Worm (Caenorhabditis elegans): ENCODE data around the gene tag-273.

The tag-273 gene

DNA sequence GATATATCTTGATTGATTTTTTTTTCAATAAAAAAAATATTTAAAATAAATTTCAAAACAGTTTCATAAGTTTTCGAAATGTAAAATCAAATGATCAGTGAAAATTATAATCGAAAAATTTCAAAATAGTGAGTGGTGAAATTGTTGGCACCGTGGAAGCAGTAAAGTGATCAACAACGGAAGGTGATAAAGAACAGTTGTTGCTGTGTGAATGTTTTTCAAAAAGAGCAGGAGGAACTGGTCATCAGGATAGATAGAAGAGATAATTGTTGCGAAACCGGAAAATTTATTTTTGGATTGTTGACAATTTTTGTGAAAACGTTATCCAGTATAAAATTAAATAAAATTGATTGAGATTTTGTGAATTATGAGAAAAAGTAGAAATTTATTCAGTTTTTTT, 1.1 kb upstream of the tag-273 start:
- TF ChIP-seq W03F9.2 (tag; optimal IDR thresholded peaks at IDR 0.05) (no peak), him-1 (tag; optimal IDR thresholded peaks at IDR 0.05) (no peak), dao-5 (tag; optimal IDR thresholded peaks at IDR 0.05) (no peak)

- no peak for TF ChIP-seq W03F9.2 (tag; optimal IDR thresholded peaks at IDR 0.05)
- no peak for TF ChIP-seq him-1 (tag; optimal IDR thresholded peaks at IDR 0.05)
- no peak for TF ChIP-seq dao-5 (tag; optimal IDR thresholded peaks at IDR 0.05)
Measured at ce11 chrIV:14496494-14496893, 8.5 kb downstream of the tag-273 start.

ce11 chrIV:14495474-14495873, 9.5 kb downstream of the tag-273 start:
- TF ChIP-seq him-1 (tag; optimal IDR thresholded peaks at IDR 0.05) (no peak), W03F9.2 (tag; optimal IDR thresholded peaks at IDR 0.05) (no peak), dao-5 (tag; optimal IDR thresholded peaks at IDR 0.05) (no peak)

DNA sequence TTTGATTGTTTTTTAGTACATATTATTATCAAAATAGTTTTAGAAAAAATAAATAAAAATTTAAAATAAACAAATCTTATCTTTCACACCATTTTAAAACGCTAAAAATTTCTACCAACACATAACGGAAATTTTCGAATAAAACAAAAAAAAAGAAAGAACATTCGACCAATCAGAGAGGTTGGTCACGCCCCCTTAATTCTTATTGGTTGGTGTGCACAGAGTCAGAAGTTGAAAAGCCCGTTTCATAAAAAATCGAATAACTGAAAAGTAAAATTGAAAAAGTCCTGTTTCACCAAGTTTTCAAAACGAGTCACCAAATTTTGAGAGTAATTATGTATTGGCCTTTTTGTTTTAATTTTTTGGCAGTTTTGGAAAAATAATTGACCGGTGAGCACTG, 13.8 kb downstream of the tag-273 start:
- TF ChIP-seq him-1 (tag; optimal IDR thresholded peaks at IDR 0.05) (no peak), dao-5 (tag; optimal IDR thresholded peaks at IDR 0.05) (no peak), W03F9.2 (tag; optimal IDR thresholded peaks at IDR 0.05) (no peak)

ce11 chrIV:14483427-14483826, 21.5 kb downstream of the tag-273 start:
- TF ChIP-seq dao-5 (tag; optimal IDR thresholded peaks at IDR 0.05) (no peak), W03F9.2 (tag; optimal IDR thresholded peaks at IDR 0.05) (no peak), him-1 (tag; optimal IDR thresholded peaks at IDR 0.05) (no peak)

ce11 chrIV:14481984-14482383, 23.0 kb downstream of the tag-273 start, which contains the start of gene Y57G11A.4:
Y57G11A.4 (plus strand) TSS chrIV:14482284.
- no peak for TF ChIP-seq dao-5 (tag; optimal IDR thresholded peaks at IDR 0.05)
- no peak for TF ChIP-seq him-1 (tag; optimal IDR thresholded peaks at IDR 0.05)
- TF ChIP-seq W03F9.2 (tag; optimal IDR thresholded peaks at IDR 0.05): no peak

DNA sequence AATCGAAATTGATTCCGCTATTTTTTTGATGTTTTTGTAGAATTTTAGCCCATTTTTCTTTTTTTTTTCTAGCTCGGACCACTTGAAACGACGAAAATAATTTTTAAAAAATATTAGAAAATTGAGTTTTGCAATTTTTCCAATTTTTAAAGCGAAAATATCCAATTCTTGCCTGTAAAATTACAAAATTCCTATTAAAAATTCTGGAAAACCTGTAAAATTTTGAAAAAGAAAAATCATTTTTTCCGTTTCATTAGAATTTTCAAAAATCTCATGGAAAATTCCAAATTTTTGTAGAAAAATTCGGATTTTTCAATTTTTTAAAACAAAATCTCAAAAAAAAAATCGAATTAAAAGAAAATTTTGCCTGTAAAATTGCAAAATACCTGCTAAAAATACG, 36.0 kb downstream of the tag-273 start:
- no peak for TF ChIP-seq dao-5 (tag; optimal IDR thresholded peaks at IDR 0.05)
- no peak for TF ChIP-seq W03F9.2 (tag; optimal IDR thresholded peaks at IDR 0.05)
- no peak for TF ChIP-seq him-1 (tag; optimal IDR thresholded peaks at IDR 0.05)

DNA sequence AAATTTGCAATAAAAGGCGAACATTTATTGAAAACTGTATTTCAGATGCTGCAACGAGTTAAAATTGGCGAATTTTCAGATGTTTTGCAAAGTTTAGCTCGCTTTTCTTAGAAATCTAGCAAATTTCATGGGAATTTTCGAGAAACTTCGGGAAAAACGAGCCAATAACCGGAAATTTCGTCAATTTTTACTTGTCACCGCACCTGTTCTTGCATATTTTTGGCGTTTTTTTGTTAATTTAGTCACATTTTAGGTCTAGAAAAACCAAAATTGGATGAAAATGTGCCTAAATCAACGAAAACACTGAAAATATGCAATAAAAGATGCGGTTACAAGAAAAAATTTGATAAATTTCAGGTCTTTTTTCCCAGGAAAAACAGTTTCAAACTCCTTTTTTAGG, 38.1 kb downstream of the tag-273 start:
- TF ChIP-seq him-1 (tag; optimal IDR thresholded peaks at IDR 0.05) (no peak), W03F9.2 (tag; optimal IDR thresholded peaks at IDR 0.05) (no peak), dao-5 (tag; optimal IDR thresholded peaks at IDR 0.05) (no peak)

DNA sequence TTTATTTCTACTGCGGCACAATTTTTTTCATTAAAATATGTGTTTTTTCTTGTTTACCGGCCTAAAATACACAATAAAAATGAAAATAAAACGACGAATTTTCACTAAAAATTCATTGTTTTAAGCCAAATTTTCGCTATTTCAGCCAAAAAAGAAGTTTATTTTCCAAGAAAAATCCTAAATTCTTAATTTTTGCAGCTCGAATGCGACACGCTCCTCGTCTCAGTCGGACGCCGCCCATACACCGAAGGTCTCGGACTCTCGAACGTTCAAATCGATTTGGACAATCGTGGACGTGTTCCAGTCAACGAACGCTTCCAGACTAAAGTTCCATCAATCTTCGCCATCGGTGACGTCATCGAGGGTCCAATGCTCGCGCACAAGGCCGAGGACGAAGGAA, 38.9 kb downstream of the tag-273 start:
- TF ChIP-seq dao-5 (tag; optimal IDR thresholded peaks at IDR 0.05): no peak
- no peak for TF ChIP-seq him-1 (tag; optimal IDR thresholded peaks at IDR 0.05)
- no peak for TF ChIP-seq W03F9.2 (tag; optimal IDR thresholded peaks at IDR 0.05)

ce11 chrIV:14464065-14464567, 40.9 kb downstream of the tag-273 start, which contains the start of gene dld-1:
dld-1 (plus strand) TSS chrIV:14464517.
- TF ChIP-seq dao-5 (tag; optimal IDR thresholded peaks at IDR 0.05): no peak
- peak; percentile 85 for TF ChIP-seq W03F9.2 (tag; optimal IDR thresholded peaks at IDR 0.05)
- TF ChIP-seq him-1 (tag; optimal IDR thresholded peaks at IDR 0.05): peak; percentile 67

- no peak for TF ChIP-seq him-1 (tag; optimal IDR thresholded peaks at IDR 0.05)
- TF ChIP-seq dao-5 (tag; optimal IDR thresholded peaks at IDR 0.05): no peak
- no peak for TF ChIP-seq W03F9.2 (tag; optimal IDR thresholded peaks at IDR 0.05)
Measured at ce11 chrIV:14456667-14457066, 48.3 kb downstream of the tag-273 start, which contains the start of gene nspg-9. nspg-9 (plus strand) TSS chrIV:14456900.

DNA sequence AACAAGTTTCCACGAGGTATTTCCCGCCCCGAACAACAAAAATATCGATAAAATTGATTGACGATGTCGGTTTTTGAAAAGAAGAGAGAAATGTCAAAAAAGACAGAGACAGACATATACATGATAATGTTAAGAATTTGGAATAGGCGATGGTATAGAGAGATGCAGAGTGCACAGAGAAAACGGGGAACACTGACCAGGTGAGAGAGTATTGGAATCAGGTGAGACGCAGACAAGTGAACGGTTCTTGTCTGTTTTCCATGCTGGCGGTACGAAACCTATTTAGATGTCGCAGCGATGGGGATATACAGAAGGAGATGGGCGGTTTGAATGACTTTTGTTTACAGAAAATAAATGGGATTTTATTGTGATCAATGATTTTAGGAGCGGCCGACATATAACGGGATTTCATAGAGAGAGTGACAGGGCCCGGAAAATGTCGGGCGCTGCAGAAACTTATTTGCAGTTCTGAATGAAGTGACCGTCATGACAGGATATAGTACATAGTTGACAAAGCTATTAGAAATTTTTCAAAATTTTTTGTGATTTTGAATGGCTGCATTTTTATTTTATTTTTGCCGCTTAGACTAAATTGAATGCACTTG, 59.7 kb downstream of the tag-273 start:
- TF ChIP-seq him-1 (tag; optimal IDR thresholded peaks at IDR 0.05) (no peak), dao-5 (tag; optimal IDR thresholded peaks at IDR 0.05) (no peak), W03F9.2 (tag; optimal IDR thresholded peaks at IDR 0.05) (no peak)

DNA sequence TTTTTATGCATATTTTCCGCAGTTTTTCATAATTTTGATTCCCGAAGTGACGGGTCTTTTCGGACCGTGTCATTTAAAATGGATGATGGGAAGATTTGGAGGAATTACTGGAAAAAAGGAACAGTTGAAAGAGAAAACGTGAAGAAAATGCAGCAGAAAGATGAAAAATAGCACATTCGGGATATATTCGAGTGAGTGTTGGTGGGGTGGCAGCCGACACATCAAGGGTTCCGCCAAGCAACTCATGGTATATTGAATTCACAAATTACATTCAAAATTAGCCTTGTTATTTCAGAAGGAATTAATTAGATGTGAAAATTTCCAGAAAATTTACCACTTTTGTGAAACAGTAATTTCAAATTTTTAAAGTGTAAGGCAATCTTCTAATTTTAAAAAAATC, 60.9 kb downstream of the tag-273 start, which contains the start of gene tra-3:
Gene tra-3 (minus strand): TSS at position 107 of the 400 bp plus-strand sequence.
- TF ChIP-seq dao-5 (tag; optimal IDR thresholded peaks at IDR 0.05) (no peak), him-1 (tag; optimal IDR thresholded peaks at IDR 0.05) (no peak), W03F9.2 (tag; optimal IDR thresholded peaks at IDR 0.05) (no peak)

DNA sequence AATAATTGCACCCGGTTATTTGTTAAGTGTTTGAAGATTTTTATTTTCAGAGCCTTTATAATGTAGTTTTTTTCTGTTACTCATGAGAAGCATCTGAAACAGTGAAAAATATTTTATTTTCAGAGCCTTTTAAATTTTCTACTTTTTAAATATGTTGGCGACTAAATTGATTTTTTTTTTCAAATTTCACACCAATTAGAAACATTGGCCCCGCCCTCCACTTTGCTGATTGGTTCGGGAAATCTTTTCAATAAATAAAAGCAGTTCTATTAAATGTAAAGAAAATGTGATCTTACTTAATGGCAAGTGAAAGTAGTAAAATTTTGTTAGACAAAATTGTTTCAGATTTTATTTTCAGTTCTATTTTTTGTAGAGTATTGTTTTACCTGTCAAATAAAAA, 67.6 kb downstream of the tag-273 start:
- TF ChIP-seq dao-5 (tag; optimal IDR thresholded peaks at IDR 0.05): no peak
- no peak for TF ChIP-seq W03F9.2 (tag; optimal IDR thresholded peaks at IDR 0.05)
- no peak for TF ChIP-seq him-1 (tag; optimal IDR thresholded peaks at IDR 0.05)

All from whole organism, L4/young adult.